Worm (Caenorhabditis elegans): ENCODE data around the gene srd-35.

Gene srd-35

DNA sequence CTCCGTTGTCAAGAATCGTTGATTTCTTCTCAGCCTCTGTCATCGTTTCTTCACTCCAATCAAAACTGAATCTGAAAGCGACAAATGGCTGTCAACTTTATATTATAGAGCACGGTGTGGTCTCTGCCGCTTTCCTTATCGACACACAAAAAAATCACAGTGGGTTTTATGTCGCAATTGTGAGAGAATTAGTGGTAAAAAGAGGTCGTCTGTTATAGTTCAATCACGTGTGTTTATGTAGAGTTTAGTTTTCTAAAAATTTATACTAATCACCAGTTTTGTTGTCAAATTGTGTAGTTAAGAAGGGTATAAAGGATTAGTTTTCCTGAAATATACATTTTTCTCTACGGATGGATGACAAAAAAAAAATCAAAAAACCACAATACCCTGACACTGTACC, 29.2 kb upstream of the srd-35 start, which contains the start of gene T16G1.7 (continued):
- no peak for TF ChIP-seq Y105C5A.15 (GFP tag; IDR thresholded peaks at IDR 0.05)
- TF ChIP-seq nhr-111 (GFP tag; optimal IDR thresholded peaks at IDR 0.05) = no peak
- peak; percentile 29 for TF ChIP-seq aha-1 (tag)
- TF ChIP-seq lin-38 (GFP tag; IDR thresholded peaks at IDR 0.05) = no peak
- no peak for TF ChIP-seq aly-2 (tag; optimal IDR thresholded peaks at IDR 0.05)
- no peak for TF ChIP-seq daf-16 (GFP tag; optimal IDR thresholded peaks at IDR 0.05)
- peak; percentile 77 for TF ChIP-seq daf-16 (tag; optimal IDR thresholded peaks at IDR 0.05)
- TF ChIP-seq nhr-48 (tag; optimal IDR thresholded peaks at IDR 0.05) = no peak
- no peak for TF ChIP-seq F37D6.2 (tag; optimal IDR thresholded peaks at IDR 0.05)
- TF ChIP-seq hif-1 (tag; optimal IDR thresholded peaks at IDR 0.05) = no peak
- no peak for TF ChIP-seq ama-1 (optimal IDR thresholded peaks at IDR 0.05)
- TF ChIP-seq mdt-29 (GFP tag; IDR thresholded peaks at IDR 0.05) = no peak
- no peak for TF ChIP-seq ztf-11 (tag; optimal IDR thresholded peaks at IDR 0.05)
- no peak for TF ChIP-seq nhr-25 (tag; optimal IDR thresholded peaks at IDR 0.05; ENCODE audit: borderline replicate concordance, insufficient read depth)
- TF ChIP-seq T20F7.1 (GFP tag; optimal IDR thresholded peaks at IDR 0.05) = peak; percentile 13
- TF ChIP-seq ceh-44 (GFP tag; IDR thresholded peaks at IDR 0.05) = no peak
- no peak for TF ChIP-seq vab-7 (GFP tag; IDR thresholded peaks at IDR 0.05)
- no peak for TF ChIP-seq ceh-82 (tag; optimal IDR thresholded peaks at IDR 0.05)

DNA sequence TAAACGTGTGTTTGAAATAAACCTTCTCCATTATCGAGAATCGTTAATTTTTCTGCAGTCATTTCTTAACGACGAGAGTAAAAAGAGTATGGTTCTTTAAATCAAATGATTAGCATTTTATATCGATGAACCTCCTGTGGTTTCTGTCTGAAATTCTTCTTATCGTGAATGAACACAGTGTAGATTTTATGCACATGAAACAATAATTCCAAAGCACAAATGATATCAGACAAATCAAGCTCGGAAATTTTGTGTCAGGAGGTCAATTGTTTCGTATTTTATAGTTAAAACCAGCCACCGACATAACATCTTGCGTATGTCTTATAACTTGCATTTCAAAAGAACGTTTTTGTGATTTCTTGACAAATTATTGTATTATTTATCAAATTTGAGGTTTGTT, 27.1 kb upstream of the srd-35 start, which contains the start of gene T16G1.6:
T16G1.6 (minus strand) TSS at position 77 of the 400 bp plus-strand sequence.
- TF ChIP-seq aha-1 (tag) = no peak
- TF ChIP-seq nhr-28 (tag; optimal IDR thresholded peaks at IDR 0.05) = peak; percentile 97
- TF ChIP-seq saeg-2 (GFP tag; IDR thresholded peaks at IDR 0.05) = no peak
- no peak for TF ChIP-seq snpc-1.2 (GFP tag; IDR thresholded peaks at IDR 0.05)
- no peak for TF ChIP-seq ZK546.5 (tag; optimal IDR thresholded peaks at IDR 0.05)
- no peak for TF ChIP-seq F10B5.3 (tag; optimal IDR thresholded peaks at IDR 0.05)
- no peak for TF ChIP-seq ces-1 (GFP tag; optimal IDR thresholded peaks at IDR 0.05)
- TF ChIP-seq skn-1 (tag; optimal IDR thresholded peaks at IDR 0.05) = no peak
- TF ChIP-seq lir-3 (tag; optimal IDR thresholded peaks at IDR 0.05) = no peak
- peak; percentile 71 for TF ChIP-seq nhr-102 (tag; optimal IDR thresholded peaks at IDR 0.05)
- no peak for TF ChIP-seq R02D3.7 (tag; optimal IDR thresholded peaks at IDR 0.05)
- TF ChIP-seq zip-11 (GFP tag; IDR thresholded peaks at IDR 0.05) = no peak
- no peak for TF ChIP-seq nhr-111 (GFP tag; optimal IDR thresholded peaks at IDR 0.05)
- TF ChIP-seq ztf-11 (tag; optimal IDR thresholded peaks at IDR 0.05) = no peak
- TF ChIP-seq tra-1 (GFP tag; IDR thresholded peaks at IDR 0.05) = no peak
- TF ChIP-seq lin-15B (tag; optimal IDR thresholded peaks at IDR 0.05) = no peak
- TF ChIP-seq arid-1 (GFP tag; conservative IDR thresholded peaks at IDR 0.05) = no peak
- peak; percentile 88 for TF ChIP-seq pqm-1 (tag; optimal IDR thresholded peaks at IDR 0.05)
- no peak for TF ChIP-seq snpc-4 (tag; optimal IDR thresholded peaks at IDR 0.05)
- TF ChIP-seq ceh-20 (GFP tag; IDR thresholded peaks at IDR 0.05) = no peak
- TF ChIP-seq zfp-2 (tag; optimal IDR thresholded peaks at IDR 0.05) = no peak
- TF ChIP-seq ceh-32 (tag; optimal IDR thresholded peaks at IDR 0.05; ENCODE audit: poor library complexity) = no peak
- TF ChIP-seq nhr-48 (tag; optimal IDR thresholded peaks at IDR 0.05) = no peak
- TF ChIP-seq hlh-30 (tag; optimal IDR thresholded peaks at IDR 0.05; ENCODE audit: insufficient read depth) = peak; percentile 25
- TF ChIP-seq nhr-11 (tag; optimal IDR thresholded peaks at IDR 0.05) = no peak
- no peak for TF ChIP-seq dmd-9 (GFP tag; IDR thresholded peaks at IDR 0.05)
- TF ChIP-seq nhr-25 (tag; optimal IDR thresholded peaks at IDR 0.05; ENCODE audit: borderline replicate concordance, insufficient read depth) = no peak
- TF ChIP-seq T20F7.1 (GFP tag; optimal IDR thresholded peaks at IDR 0.05) = no peak
- TF ChIP-seq egl-43 (GFP tag; IDR thresholded peaks at IDR 0.05) = no peak
- no peak for TF ChIP-seq zfp-3 (GFP tag; conservative IDR thresholded peaks at IDR 0.05)
- TF ChIP-seq daf-12 (tag; optimal IDR thresholded peaks at IDR 0.05) = no peak
- peak; percentile 63 for TF ChIP-seq hlh-11 (tag; optimal IDR thresholded peaks at IDR 0.05)
- no peak for TF ChIP-seq attf-4 (tag; optimal IDR thresholded peaks at IDR 0.05)
- no peak for TF ChIP-seq tag-97 (GFP tag; IDR thresholded peaks at IDR 0.05)
- no peak for TF ChIP-seq set-16 (GFP tag; IDR thresholded peaks at IDR 0.05)
- TF ChIP-seq nhr-76 (tag; optimal IDR thresholded peaks at IDR 0.05) = no peak
- no peak for TF ChIP-seq spr-3 (GFP tag; optimal IDR thresholded peaks at IDR 0.05)
- TF ChIP-seq mxl-2 (GFP tag; conservative IDR thresholded peaks at IDR 0.05) = no peak
- no peak for TF ChIP-seq lsy-2 (tag; optimal IDR thresholded peaks at IDR 0.05)

Measured in whole organism, L4 larva.